Fruit fly (Drosophila melanogaster) whole organism, prepupa: ENCODE results near the gene meng.

Experiments used
- Blimp-1 ChIP-seq: fragments of 200-800 bp; sonication (Bioruptor generic); optimal IDR thresholded peaks from 3 replicates; lab custom pipeline; 2017; ENCODE audit warnings: missing biosample characterization, missing genetic modification characterization, mild to moderate bottlenecking, moderate library complexity, missing genetic modification reagents
- CG10631 ChIP-seq: fragments of 200-800 bp; sonication (Bioruptor generic); optimal IDR thresholded peaks from 2 replicates; lab custom pipeline; 2016; ENCODE audit warnings: missing biosample characterization, missing genetic modification characterization
- CG10669 ChIP-seq: fragments of 200-800 bp; sonication (Bioruptor generic); optimal IDR thresholded peaks from 3 replicates; lab custom pipeline; 2018; ENCODE audit warnings: missing biosample characterization, mild to moderate bottlenecking, missing genetic modification characterization, moderate library complexity
- CG11294 ChIP-seq: fragments of 200-800 bp; sonication (Bioruptor generic); IDR thresholded peaks from 2 replicates; pipeline ENCODE4 v1.3.6; 2022; ENCODE audit warnings: missing biosample characterization, missing genetic modification characterization
- CG11762 ChIP-seq: fragments of 200-800 bp; sonication (Bioruptor generic); optimal IDR thresholded peaks from 3 replicates; lab custom pipeline; 2016; ENCODE audit warnings: missing biosample characterization, missing genetic modification characterization; ENCODE audit not compliant: insufficient read depth
- CG11902 ChIP-seq: fragments of 200-800 bp; sonication (Bioruptor generic); optimal IDR thresholded peaks from 3 replicates; lab custom pipeline; 2016; ENCODE audit warnings: missing biosample characterization, missing genetic modification characterization
- CG15336 ChIP-seq: fragments of 200-800 bp; sonication (Bioruptor generic); IDR thresholded peaks from 2 replicates; pipeline ENCODE4 v1.3.6; 2022; ENCODE audit warnings: missing biosample characterization, missing genetic modification characterization
- CG3032 ChIP-seq: fragments of 200-800 bp; optimal IDR thresholded peaks from 2 replicates; lab custom pipeline; 2019; ENCODE audit warnings: missing biosample characterization, mild to moderate bottlenecking, missing genetic modification characterization, moderate library complexity
- CG31627 ChIP-seq: fragments of 200-800 bp; sonication (Bioruptor generic); optimal IDR thresholded peaks from 3 replicates; lab custom pipeline; 2016; ENCODE audit warnings: missing biosample characterization, missing genetic modification characterization
- CG32006 ChIP-seq: fragments of 200-800 bp; sonication (Bioruptor generic); optimal IDR thresholded peaks from 3 replicates; lab custom pipeline; 2017; ENCODE audit warnings: missing biosample characterization, mild to moderate bottlenecking, missing genetic modification characterization
- CG3919 ChIP-seq: fragments of 200-800 bp; sonication (Bioruptor generic); optimal IDR thresholded peaks from 3 replicates; lab custom pipeline; 2016; ENCODE audit warnings: missing biosample characterization, missing genetic modification characterization
- CG4318 ChIP-seq: fragments of 200-800 bp; sonication (Bioruptor generic); optimal IDR thresholded peaks from 3 replicates; lab custom pipeline; 2017; ENCODE audit warnings: missing biosample characterization, mild to moderate bottlenecking, missing genetic modification characterization
- CG6276 ChIP-seq: fragments of 200-800 bp; sonication (Bioruptor generic); optimal IDR thresholded peaks from 2 replicates; lab custom pipeline; 2017; ENCODE audit warnings: missing biosample characterization, mild to moderate bottlenecking, missing genetic modification characterization
- CG6808 ChIP-seq: fragments of 200-800 bp; sonication (Bioruptor generic); optimal IDR thresholded peaks from 3 replicates; lab custom pipeline; 2017; ENCODE audit warnings: missing biosample characterization, missing genetic modification characterization, mild to moderate bottlenecking, moderate library complexity, missing genetic modification reagents
- CG6854 ChIP-seq: fragments of 200-800 bp; sonication (Bioruptor generic); optimal IDR thresholded peaks from 2 replicates; lab custom pipeline; 2017; ENCODE audit warnings: missing biosample characterization, mild to moderate bottlenecking, missing genetic modification characterization
- CG7368 ChIP-seq: fragments of 200-800 bp; sonication (Bioruptor generic); optimal IDR thresholded peaks from 3 replicates; lab custom pipeline; 2016; ENCODE audit warnings: missing biosample characterization, missing genetic modification characterization
- CG8119 ChIP-seq: fragments of 200-800 bp; sonication (Bioruptor generic); IDR thresholded peaks from 3 replicates; pipeline ENCODE4 v1.3.6; 2022; ENCODE audit warnings: missing biosample characterization, missing genetic modification characterization
- CG8319 ChIP-seq: fragments of 200-800 bp; sonication (Bioruptor generic); optimal IDR thresholded peaks from 3 replicates; lab custom pipeline; 2016; ENCODE audit warnings: missing biosample characterization, missing genetic modification characterization
- Eip78C ChIP-seq: fragments of 200-800 bp; sonication (Bioruptor generic); peaks from one replicate; lab custom pipeline; 2016; ENCODE audit warnings: missing biosample characterization, missing genetic modification characterization
- Ets21C ChIP-seq: fragments of 200-800 bp; sonication (Bioruptor generic); optimal IDR thresholded peaks from 3 replicates; lab custom pipeline; 2016; ENCODE audit warnings: missing biosample characterization, missing genetic modification characterization
- Gug ChIP-seq: fragments of 200-800 bp; sonication (Bioruptor generic); IDR thresholded peaks from 2 replicates; pipeline ENCODE4 v1.3.6; 2022; ENCODE audit warnings: missing biosample characterization, missing genetic modification characterization
- Hr38 ChIP-seq: sonication (Bioruptor generic); optimal IDR thresholded peaks from 2 replicates; lab custom pipeline; 2016; ENCODE audit warnings: missing biosample characterization, missing genetic modification characterization
- Hr4 ChIP-seq: fragments of 200-800 bp; sonication (Bioruptor generic); optimal IDR thresholded peaks from 3 replicates; lab custom pipeline; 2016; ENCODE audit warnings: missing biosample characterization, missing genetic modification characterization
- Smox ChIP-seq: fragments of 200-800 bp; sonication (Bioruptor generic); optimal IDR thresholded peaks from 3 replicates; lab custom pipeline; 2016; ENCODE audit warnings: missing biosample characterization, missing genetic modification characterization
- Sox102F ChIP-seq: fragments of 200-800 bp; sonication (Bioruptor generic); optimal IDR thresholded peaks from 2 replicates; lab custom pipeline; 2016; ENCODE audit warnings: missing biosample characterization, mild to moderate bottlenecking, missing genetic modification characterization
- Sox14 ChIP-seq: fragments of 200-800 bp; sonication (Bioruptor generic); optimal IDR thresholded peaks from 3 replicates; lab custom pipeline; 2016; ENCODE audit warnings: missing biosample characterization, missing genetic modification characterization
- Sox15 ChIP-seq: fragments of 200-800 bp; sonication (Bioruptor generic); optimal IDR thresholded peaks from 3 replicates; lab custom pipeline; 2016; ENCODE audit warnings: missing biosample characterization, missing genetic modification characterization
- dsx ChIP-seq: fragments of 200-800 bp; optimal IDR thresholded peaks from 3 replicates; lab custom pipeline; 2019; ENCODE audit warnings: missing biosample characterization, mild to moderate bottlenecking, missing genetic modification characterization, moderate library complexity; ENCODE audit not compliant: poor library complexity, severe bottlenecking
- eg ChIP-seq: fragments of 200-800 bp; sonication (Bioruptor generic); IDR thresholded peaks from 3 replicates; pipeline ENCODE4 v1.3.6; 2022; ENCODE audit warnings: missing biosample characterization, missing genetic modification characterization
- esn ChIP-seq: fragments of 200-800 bp; sonication (Bioruptor generic); optimal IDR thresholded peaks from 2 replicates; lab custom pipeline; 2016; ENCODE audit warnings: missing biosample characterization, mild to moderate bottlenecking, missing genetic modification characterization, moderate library complexity
- fd59A ChIP-seq: fragments of 200-800 bp; sonication (Bioruptor generic); optimal IDR thresholded peaks from 2 replicates; lab custom pipeline; 2017; ENCODE audit warnings: missing biosample characterization, mild to moderate bottlenecking, missing genetic modification characterization, missing genetic modification reagents
- fd85E ChIP-seq: fragments of 200-800 bp; sonication (Bioruptor generic); optimal IDR thresholded peaks from 3 replicates; lab custom pipeline; 2016; ENCODE audit warnings: missing biosample characterization, missing genetic modification characterization
- fkh ChIP-seq: fragments of 200-800 bp; sonication (Bioruptor generic); optimal IDR thresholded peaks from 3 replicates; lab custom pipeline; 2017; ENCODE audit warnings: missing biosample characterization, mild to moderate bottlenecking, missing genetic modification characterization, moderate library complexity
- lz ChIP-seq: fragments of 200-800 bp; sonication (Bioruptor generic); optimal IDR thresholded peaks from 3 replicates; lab custom pipeline; 2016; ENCODE audit warnings: missing biosample characterization, missing genetic modification characterization
- pdm3 ChIP-seq: fragments of 200-800 bp; sonication (Bioruptor generic); optimal IDR thresholded peaks from 3 replicates; lab custom pipeline; 2016; ENCODE audit warnings: missing biosample characterization, missing genetic modification characterization
- salr ChIP-seq, 2 experiments: fragments of 200-800 bp; sonication (Bioruptor generic); optimal IDR thresholded peaks; 3 replicates each; lab custom pipeline; 2016 to 2018; ENCODE audit warnings: missing biosample characterization in 2 of 2, missing genetic modification characterization in 2 of 2, mild to moderate bottlenecking in 1 of 2
- ss ChIP-seq, 2 experiments: fragments of 200-800 bp; sonication (Bioruptor generic); optimal IDR thresholded peaks; 2 replicates in 1 of 2; 3 replicates in 1 of 2; lab custom pipeline; 2017 to 2018; ENCODE audit warnings: mild to moderate bottlenecking in 2 of 2, missing biosample characterization in 2 of 2, missing genetic modification characterization in 2 of 2, moderate library complexity in 1 of 2
- svp ChIP-seq: fragments of 200-800 bp; sonication (Bioruptor generic); peaks from one replicate; lab custom pipeline; 2016; ENCODE audit warnings: missing biosample characterization, missing genetic modification characterization
- topi ChIP-seq: fragments of 200-800 bp; sonication (Bioruptor generic); optimal IDR thresholded peaks from 3 replicates; lab custom pipeline; 2016; ENCODE audit warnings: missing biosample characterization, missing genetic modification characterization
- vri ChIP-seq: fragments of 200-800 bp; sonication (Bioruptor generic); optimal IDR thresholded peaks from 3 replicates; lab custom pipeline; 2016; ENCODE audit warnings: missing biosample characterization, mild to moderate bottlenecking, missing genetic modification characterization

meng gene

DNA sequence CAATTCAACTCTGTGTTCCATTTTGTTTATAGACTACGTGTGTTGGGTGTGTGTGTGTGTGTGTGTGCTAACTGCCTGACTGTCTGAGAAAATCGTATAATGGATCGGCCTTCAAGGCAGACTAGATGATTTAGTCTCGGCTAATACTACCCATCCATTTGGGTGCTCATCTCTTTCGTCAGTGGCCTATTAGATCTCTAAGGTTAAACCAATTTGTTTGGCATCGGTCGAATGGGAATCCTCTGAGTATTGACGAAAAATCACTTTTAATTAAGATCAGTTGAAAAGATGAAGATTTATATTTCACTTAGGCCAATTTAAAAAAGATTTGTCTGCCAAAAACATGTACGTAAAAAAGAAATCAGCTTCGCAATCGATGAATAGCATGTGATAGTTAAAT is 3.2 kb downstream of the meng start, which contains the start of gene CG31910:
Gene CG31910 (minus strand): TSS at position 101 of the 400 bp plus-strand sequence.
- TF ChIP-seq CG11902 (GFP tag; lab: Kevin White, UChicago), result no peak
- TF ChIP-seq pdm3 (GFP tag; lab: Kevin White, UChicago), result no peak
- no peak for TF ChIP-seq Gug
- TF ChIP-seq CG4318, result no peak
- TF ChIP-seq, all 60 proteins: peak for 0

DNA sequence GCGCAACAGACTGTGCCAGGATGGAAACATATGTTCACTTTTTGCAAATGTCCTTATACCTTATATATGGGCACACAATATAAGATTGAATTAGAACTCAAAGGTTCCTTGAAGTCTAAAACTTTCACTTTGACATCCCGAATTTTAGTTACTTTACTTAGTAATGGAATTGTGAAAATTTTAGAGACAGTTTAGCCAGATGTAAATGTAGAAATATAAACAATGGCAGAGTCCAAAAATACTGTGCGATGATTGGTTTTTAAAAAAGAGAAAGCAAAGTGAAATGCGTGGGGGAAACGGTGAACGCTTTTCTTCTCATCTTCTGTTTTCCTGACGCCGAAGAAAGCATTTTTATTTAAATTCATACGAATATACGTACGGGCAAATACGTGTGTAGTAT is 5.5 kb downstream of the meng start, which contains the start of gene CG44271:
Gene CG44271 (minus strand): TSS at position 101 of the 400 bp plus-strand sequence.
- TF ChIP-seq Hr4 (GFP tag; lab: Kevin White, UChicago) (no peak), CG3919 (GFP tag; lab: Kevin White, UChicago) (no peak), Hr38 (GFP tag; lab: Kevin White, UChicago) (no peak), topi (GFP tag; lab: Kevin White, UChicago) (no peak), vri (no peak), Sox14 (GFP tag; lab: Kevin White, UChicago) (no peak), CG6808 (GFP tag; lab: Kevin White, UChicago) (no peak), Smox (GFP tag; lab: Kevin White, UChicago) (no peak), CG3032 (tag; lab: Kevin White, UChicago) (no peak), svp (GFP tag; lab: Kevin White, UChicago) (no peak), fkh (GFP tag; lab: Kevin White, UChicago) (no peak), CG31627 (GFP tag; lab: Kevin White, UChicago) (no peak), CG32006 (GFP tag; lab: Kevin White, UChicago) (no peak), CG11762 (GFP tag; lab: Kevin White, UChicago) (no peak), CG10631 (no peak), lz (no peak), CG11294 (GFP tag; lab: Robert Waterston, UW) (no peak), fd85E (GFP tag; lab: Kevin White, UChicago) (no peak)

DNA sequence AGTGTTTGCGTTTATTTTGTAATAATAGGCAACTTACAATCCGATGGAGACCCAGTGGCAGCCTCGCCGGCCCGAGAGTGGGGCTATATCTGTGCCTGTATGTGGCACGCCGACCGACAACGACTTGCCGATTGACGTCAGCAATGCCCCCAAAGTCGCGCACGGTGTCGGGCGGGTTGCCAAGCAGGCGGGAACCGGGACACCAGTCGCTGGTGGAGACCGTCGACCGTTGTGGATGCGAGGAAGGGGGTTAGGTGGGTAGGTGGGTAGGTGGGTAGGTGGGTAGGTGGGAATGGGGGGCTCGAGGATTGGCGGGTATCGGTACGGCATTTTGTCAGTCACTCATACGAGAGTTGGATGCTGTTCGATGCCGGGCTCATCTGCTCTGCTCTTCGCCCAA is 8.7 kb downstream of the meng start:
- no peak for TF ChIP-seq CG7368 (GFP tag; lab: Kevin White, UChicago)
- TF ChIP-seq lz, result no peak
- no peak for TF ChIP-seq Sox102F (GFP tag; lab: Kevin White, UChicago)
- no peak for TF ChIP-seq pdm3 (GFP tag; lab: Kevin White, UChicago)

DNA sequence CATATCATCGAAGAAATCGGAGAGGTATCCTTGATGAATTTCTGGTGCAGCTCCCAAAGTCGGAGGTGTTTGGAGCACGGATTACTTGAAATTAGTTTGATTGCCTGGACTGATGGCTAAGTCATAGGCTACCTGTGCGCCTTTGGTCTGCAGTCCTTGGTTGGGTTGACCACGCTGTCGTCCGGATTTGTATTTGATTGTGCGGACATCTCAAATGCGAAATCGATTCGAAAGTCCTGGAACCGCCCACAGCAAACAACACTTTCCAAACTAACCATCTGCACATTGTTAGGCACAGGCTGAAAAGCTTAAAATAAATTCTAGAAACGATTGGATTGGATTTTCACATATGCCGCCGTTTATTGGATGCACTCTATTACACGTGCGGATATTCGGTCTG is 17.2 kb downstream of the meng start, which contains the start of gene CG11322:
Gene CG11322 (minus strand): TSS at position 101 of the 400 bp plus-strand sequence.
- TF ChIP-seq Blimp-1 (GFP tag; lab: Kevin White, UChicago), result no peak
- no peak for TF ChIP-seq Hr38 (GFP tag; lab: Kevin White, UChicago)
- no peak for TF ChIP-seq fd59A
- TF ChIP-seq eg (GFP tag; lab: Robert Waterston, UW), result no peak
- no peak for TF ChIP-seq Gug
- TF ChIP-seq CG4318, result no peak
- no peak for TF ChIP-seq CG6276 (GFP tag; lab: Kevin White, UChicago)
- no peak for TF ChIP-seq Eip78C
- TF ChIP-seq pdm3 (GFP tag; lab: Kevin White, UChicago), result no peak
- no peak for TF ChIP-seq Ets21C (GFP tag; lab: Kevin White, UChicago)

DNA sequence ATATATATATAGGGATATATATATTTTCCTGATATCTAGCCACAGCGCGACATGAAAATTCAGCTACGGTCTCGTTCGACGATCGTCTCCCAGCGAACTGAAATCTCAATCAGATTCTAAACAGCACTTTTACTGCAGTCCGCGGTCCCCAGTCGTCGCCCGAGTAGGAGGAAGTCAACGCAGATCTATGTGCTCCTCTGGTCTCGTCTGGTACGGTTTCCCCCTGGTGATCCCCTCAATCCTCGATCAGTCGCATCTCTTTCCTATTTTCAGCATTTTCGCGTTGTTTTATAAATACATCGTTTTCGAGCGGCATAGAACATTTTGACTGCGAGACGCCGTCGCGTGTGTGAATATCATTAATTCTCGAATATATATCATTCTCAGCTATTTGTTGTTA is 30.4 kb downstream of the meng start, which contains the start of gene LUBEL:
Gene LUBEL (minus strand): TSS at position 101 of the 400 bp plus-strand sequence.
- TF ChIP-seq CG6854, result no peak
- no peak for TF ChIP-seq dsx (GFP tag; lab: Kevin White, UChicago)
- no peak for TF ChIP-seq pdm3 (GFP tag; lab: Kevin White, UChicago)
- no peak for TF ChIP-seq esn (GFP tag; lab: Kevin White, UChicago)
- no peak for TF ChIP-seq CG10669 (GFP tag; lab: Kevin White, UChicago)
- TF ChIP-seq Eip78C, result no peak
- no peak for TF ChIP-seq CG8119 (GFP tag; lab: Robert Waterston, UW)
- no peak for TF ChIP-seq CG15336 (GFP tag; lab: Robert Waterston, UW)
- TF ChIP-seq ss (GFP tag; optimal IDR thresholded peaks at IDR 0.05; lab: Kevin White, UChicago), result no peak
- TF ChIP-seq salr (GFP tag; optimal IDR thresholded peaks at IDR 0.05; lab: Kevin White, UChicago), result no peak
- TF ChIP-seq Sox102F (GFP tag; lab: Kevin White, UChicago), result no peak
- no peak for TF ChIP-seq CG4318
- no peak for TF ChIP-seq Gug
- no peak for TF ChIP-seq fd85E (GFP tag; lab: Kevin White, UChicago)
- no peak for TF ChIP-seq svp (GFP tag; lab: Kevin White, UChicago)
- no peak for TF ChIP-seq Sox15 (GFP tag; lab: Kevin White, UChicago)
- TF ChIP-seq CG8319, result no peak
- TF ChIP-seq, all 60 proteins: peak for 0
